Worm (Caenorhabditis elegans) whole organism, L2 larva: ENCODE results near the gene nadk-1.

Experiments
- F13H6.1 ChIP-seq: sonication (generic microtip); optimal IDR thresholded peaks from 2 replicates; lab custom pipeline; 2016; ENCODE audit warnings: missing genetic modification characterization, missing compliant biosample characterization
- ama-1 ChIP-seq: fragments of 150-350 bp; optimal IDR thresholded peaks from 2 replicates; lab custom pipeline; 2018; ENCODE audit warnings: inconsistent platforms
- fos-1 ChIP-seq: fragments of 150-350 bp; optimal IDR thresholded peaks from 2 replicates; lab custom pipeline; 2014; ENCODE audit warnings: missing biosample characterization, missing genetic modification characterization
- nhr-12 ChIP-seq: fragments of 150-350 bp; optimal IDR thresholded peaks from 2 replicates; lab custom pipeline; 2014; ENCODE audit warnings: missing biosample characterization, missing genetic modification characterization
- nhr-23 ChIP-seq: fragments of 150-350 bp; optimal IDR thresholded peaks from 2 replicates; lab custom pipeline; 2014; ENCODE audit warnings: missing biosample characterization, missing genetic modification reagents, missing genetic modification characterization
- nhr-6 ChIP-seq: fragments of 150-350 bp; optimal IDR thresholded peaks from 2 replicates; lab custom pipeline; 2014; ENCODE audit warnings: missing biosample characterization, missing genetic modification characterization
- ztf-4 ChIP-seq: fragments of 150-350 bp; optimal IDR thresholded peaks from 2 replicates; lab custom pipeline; 2014; ENCODE audit warnings: missing biosample characterization, missing genetic modification characterization

- TF ChIP-seq ztf-4 (tag; lab: Kevin White, UChicago), result no peak
- no peak for TF ChIP-seq nhr-23 (tag; lab: Kevin White, UChicago)
- TF ChIP-seq F13H6.1, result no peak
- TF ChIP-seq nhr-12 (tag; lab: Kevin White, UChicago), result no peak
- no peak for TF ChIP-seq ama-1 (lab: Kevin White, UChicago)
- TF ChIP-seq fos-1 (tag; lab: Kevin White, UChicago), result no peak
- no peak for TF ChIP-seq nhr-6 (tag; lab: Kevin White, UChicago)
Observed at ce11 chrIV:1437625-1438024, 19.2 kb upstream of the nadk-1 start.
